Fruit fly (Drosophila melanogaster): ENCODE results near the gene Uxs.

- TF ChIP-seq Sin3A (optimal IDR thresholded peaks at IDR 0.05) (no peak), Myc (optimal IDR thresholded peaks at IDR 0.05) (no peak), insv (optimal IDR thresholded peaks at IDR 0.05) (no peak)
These were observed 48.2 kb downstream of the Uxs start, which contains the start of gene eIF4E3 for dm6 chr3L:8228924-8229323.

All from Kc167 (cell line).